Fruit fly (Drosophila melanogaster) whole organism, embryonic: ENCODE data around the gene Hf.

ENCODE experiments used
- Adf1 ChIP-seq: fragments of 200-800 bp; sonication (Bioruptor generic); IDR thresholded peaks from 2 replicates; pipeline ENCODE4 v1.3.6; 2022; ENCODE audit warnings: missing biosample characterization, missing genetic modification characterization
- B-H1 ChIP-seq: fragments of 200-800 bp; sonication (Bioruptor generic); IDR thresholded peaks from 3 replicates; pipeline ENCODE4 v1.3.6; 2022; ENCODE audit warnings: missing biosample characterization, missing genetic modification characterization
- Blimp-1 ChIP-seq: fragments of 200-800 bp; sonication (Bioruptor generic); optimal IDR thresholded peaks from 3 replicates; lab custom pipeline; 2018; ENCODE audit warnings: missing biosample characterization, missing genetic modification characterization, mild to moderate bottlenecking, moderate library complexity, missing genetic modification reagents
- CG30431 ChIP-seq: fragments of 200-800 bp; sonication (Bioruptor generic); optimal IDR thresholded peaks from 2 replicates; lab custom pipeline; 2017; ENCODE audit warnings: missing biosample characterization, missing genetic modification characterization
- CG3281 ChIP-seq: fragments of 200-800 bp; sonication (Bioruptor generic); optimal IDR thresholded peaks from 3 replicates; lab custom pipeline; 2017; ENCODE audit warnings: missing biosample characterization, mild to moderate bottlenecking, missing genetic modification characterization
- CG6854 ChIP-seq: fragments of 200-800 bp; sonication (Bioruptor generic); optimal IDR thresholded peaks from 3 replicates; lab custom pipeline; 2017; ENCODE audit warnings: missing biosample characterization, mild to moderate bottlenecking, missing genetic modification characterization
- HLH54F ChIP-seq: fragments of 200-800 bp; sonication (Bioruptor generic); optimal IDR thresholded peaks from 3 replicates; lab custom pipeline; 2016; ENCODE audit warnings: missing biosample characterization, missing genetic modification characterization
- Neu2 ChIP-seq: fragments of 200-800 bp; sonication (Bioruptor generic); optimal IDR thresholded peaks from 3 replicates; lab custom pipeline; 2016; ENCODE audit warnings: missing biosample characterization, missing genetic modification characterization, borderline replicate concordance
- Pdp1 ChIP-seq, 2 experiments: fragments of 200-800 bp; sonication (Bioruptor generic); optimal IDR thresholded peaks; 3 replicates each; lab custom pipeline; 2016; ENCODE audit warnings: missing biosample characterization in 2 of 2, missing genetic modification characterization in 2 of 2, mild to moderate bottlenecking in 1 of 2, moderate library complexity in 1 of 2
- ap ChIP-seq: fragments of 200-800 bp; sonication (Bioruptor generic); IDR thresholded peaks from 2 replicates; pipeline ENCODE4 v1.3.6; 2022; ENCODE audit warnings: missing biosample characterization, missing genetic modification characterization
- az2 ChIP-seq: fragments of 200-800 bp; sonication (Bioruptor generic); optimal IDR thresholded peaks from 3 replicates; lab custom pipeline; 2016; ENCODE audit warnings: missing biosample characterization, missing genetic modification characterization
- h ChIP-seq: fragments of >200 bp; optimal IDR thresholded peaks from 2 replicates; lab custom pipeline; 2017
- nerfin-2 ChIP-seq: fragments of 200-800 bp; sonication (Bioruptor generic); IDR thresholded peaks from 2 replicates; pipeline ENCODE4 v1.3.6; 2022; ENCODE audit warnings: missing biosample characterization, missing genetic modification characterization; ENCODE audit not compliant: partially characterized antibody
- pan ChIP-seq, 4 experiments: fragments of >200 bp in 3 of 4; fragments of 200-800 bp in 1 of 4; sonication (Bioruptor generic) in 1 of 4; optimal IDR thresholded peaks in 3 of 4; IDR thresholded peaks in 1 of 4; 2 replicates each; pipeline versions ENCODE4 v1.3.6 to Lab custom; 2017 to 2022; ENCODE audit warnings: missing biosample characterization in 2 of 4, missing genetic modification characterization in 2 of 4, mixed read lengths in 1 of 4

dm6 chr2L:19942510-19942909 is 25.0 kb downstream of the Hf start:
- TF ChIP-seq h (lab: Kevin White, UChicago): no peak
- no peak for TF ChIP-seq HLH54F (GFP tag; lab: Kevin White, UChicago)
- no peak for TF ChIP-seq CG3281 (GFP tag; lab: Kevin White, UChicago)
- TF ChIP-seq az2 (GFP tag; lab: Kevin White, UChicago): no peak
- TF ChIP-seq CG6854 (GFP tag; lab: Kevin White, UChicago): no peak
- no peak for TF ChIP-seq nerfin-2 (GFP tag; lab: Robert Waterston, UW)
- TF ChIP-seq B-H1 (GFP tag; lab: Robert Waterston, UW): no peak
- TF ChIP-seq Adf1 (GFP tag; lab: Robert Waterston, UW): no peak
- TF ChIP-seq CG30431: no peak
- TF ChIP-seq Blimp-1 (GFP tag; lab: Kevin White, UChicago): no peak
- TF ChIP-seq Pdp1 (GFP tag; optimal IDR thresholded peaks at IDR 0.05; lab: Kevin White, UChicago): no peak
- no peak for TF ChIP-seq pan (optimal IDR thresholded peaks at IDR 0.05; lab: Kevin White, UChicago)
- TF ChIP-seq pan (GFP tag; optimal IDR thresholded peaks at IDR 0.05 in 1 of 2, IDR thresholded peaks at IDR 0.05 in 1 of 2): no peak
- TF ChIP-seq Neu2 (GFP tag; lab: Kevin White, UChicago): no peak
- no peak for TF ChIP-seq ap
